Fruit fly (Drosophila melanogaster) whole organism, embryonic: ENCODE measurements around the gene stumps.

Source experiments
- Atf-2 ChIP-seq: fragments of 200-800 bp; sonication (Bioruptor generic); optimal IDR thresholded peaks from 2 replicates; lab custom pipeline; 2016; ENCODE audit warnings: missing biosample characterization, missing genetic modification characterization
- Atf6 ChIP-seq: fragments of 200-800 bp; sonication (Bioruptor generic); IDR thresholded peaks from 2 replicates; pipeline ENCODE4 v1.3.6; 2022; ENCODE audit warnings: missing biosample characterization, missing genetic modification characterization
- C15 ChIP-seq: fragments of 200-800 bp; sonication (Bioruptor generic); IDR thresholded peaks from 3 replicates; pipeline ENCODE4 v1.3.6; 2022; ENCODE audit warnings: missing biosample characterization, missing genetic modification characterization
- CG10209 ChIP-seq: fragments of 200-800 bp; sonication (Bioruptor generic); optimal IDR thresholded peaks from 3 replicates; lab custom pipeline; 2017; ENCODE audit warnings: missing biosample characterization, mild to moderate bottlenecking, missing genetic modification characterization, missing genetic modification reagents
- CG10431 ChIP-seq: fragments of 200-800 bp; sonication (Bioruptor generic); optimal IDR thresholded peaks from 3 replicates; lab custom pipeline; 2018; ENCODE audit warnings: missing biosample characterization, mild to moderate bottlenecking, missing genetic modification characterization
- CG11696 ChIP-seq: fragments of 200-800 bp; sonication (Bioruptor generic); IDR thresholded peaks from 2 replicates; pipeline ENCODE4 v1.3.6; 2022; ENCODE audit warnings: missing biosample characterization, missing genetic modification characterization
- CG12104 ChIP-seq: fragments of 200-800 bp; sonication (Bioruptor generic); optimal IDR thresholded peaks from 3 replicates; lab custom pipeline; 2016; ENCODE audit warnings: missing biosample characterization, missing genetic modification characterization
- CG12236 ChIP-seq: fragments of 200-800 bp; sonication (Bioruptor generic); optimal IDR thresholded peaks from 2 replicates; lab custom pipeline; 2016; ENCODE audit warnings: missing biosample characterization, missing genetic modification characterization
- CG12299 ChIP-seq: fragments of 200-800 bp; sonication (Bioruptor generic); optimal IDR thresholded peaks from 2 replicates; lab custom pipeline; 2018; ENCODE audit warnings: missing biosample characterization, mild to moderate bottlenecking, missing genetic modification characterization
- CG13775 ChIP-seq: fragments of 200-800 bp; sonication (Bioruptor generic); optimal IDR thresholded peaks from 3 replicates; lab custom pipeline; 2017; ENCODE audit warnings: missing biosample characterization, mild to moderate bottlenecking, missing genetic modification characterization
- CG15601 ChIP-seq: fragments of 200-800 bp; sonication (Bioruptor generic); optimal IDR thresholded peaks from 3 replicates; lab custom pipeline; 2019; ENCODE audit warnings: missing biosample characterization, mild to moderate bottlenecking, missing genetic modification characterization, moderate library complexity
- CG1602 ChIP-seq: fragments of 200-800 bp; sonication (Bioruptor generic); optimal IDR thresholded peaks from 3 replicates; lab custom pipeline; 2016; ENCODE audit warnings: missing biosample characterization, missing genetic modification characterization
- CG17568 ChIP-seq: fragments of 200-800 bp; sonication (Bioruptor generic); optimal IDR thresholded peaks from 2 replicates; lab custom pipeline; 2018; ENCODE audit warnings: missing biosample characterization, mild to moderate bottlenecking, missing genetic modification characterization, moderate library complexity
- CG31224 ChIP-seq: fragments of 200-800 bp; sonication (Bioruptor generic); IDR thresholded peaks from 2 replicates; pipeline ENCODE4 v1.3.6; 2022; ENCODE audit warnings: missing biosample characterization, missing genetic modification characterization
- CG34224 ChIP-seq: fragments of 200-800 bp; sonication (Bioruptor generic); IDR thresholded peaks from 3 replicates; pipeline ENCODE4 v1.3.6; 2022; ENCODE audit warnings: missing biosample characterization, missing genetic modification characterization; ENCODE audit not compliant: partially characterized antibody
- CG3847 ChIP-seq: fragments of 200-800 bp; sonication (Bioruptor generic); IDR thresholded peaks from 2 replicates; pipeline ENCODE4 v1.3.6; 2022; ENCODE audit warnings: missing biosample characterization, missing genetic modification characterization
- CG6791 ChIP-seq: fragments of 200-800 bp; sonication (Bioruptor generic); IDR thresholded peaks from 3 replicates; pipeline ENCODE4 v1.3.6; 2022; ENCODE audit warnings: missing biosample characterization, missing genetic modification characterization; ENCODE audit not compliant: partially characterized antibody
- CG8478 ChIP-seq: fragments of >200 bp; optimal IDR thresholded peaks from 2 replicates; lab custom pipeline; 2018
- CG9876 ChIP-seq: fragments of 200-800 bp; sonication (Bioruptor generic); optimal IDR thresholded peaks from 2 replicates; lab custom pipeline; 2016; ENCODE audit warnings: missing biosample characterization, missing genetic modification characterization
- Chrac-16 ChIP-seq: fragments of 200-800 bp; sonication (Bioruptor generic); optimal IDR thresholded peaks from 3 replicates; lab custom pipeline; 2016; ENCODE audit warnings: missing biosample characterization, missing genetic modification characterization
- D19A ChIP-seq: fragments of 200-800 bp; optimal IDR thresholded peaks from 3 replicates; lab custom pipeline; 2019; ENCODE audit warnings: missing biosample characterization, mild to moderate bottlenecking, missing genetic modification characterization, moderate library complexity
- Dek ChIP-seq: fragments of 200-800 bp; sonication (Bioruptor generic); optimal IDR thresholded peaks from 3 replicates; lab custom pipeline; 2019; ENCODE audit warnings: missing biosample characterization, mild to moderate bottlenecking, missing genetic modification characterization, moderate library complexity
- Doc3 ChIP-seq: fragments of 200-800 bp; sonication (Bioruptor generic); IDR thresholded peaks from 3 replicates; pipeline ENCODE4 v1.3.6; 2022; ENCODE audit warnings: missing biosample characterization, missing genetic modification characterization; ENCODE audit not compliant: partially characterized antibody
- Dp ChIP-seq: fragments of 200-800 bp; sonication (Bioruptor generic); optimal IDR thresholded peaks from 2 replicates; lab custom pipeline; 2018; ENCODE audit warnings: missing biosample characterization, mild to moderate bottlenecking, missing genetic modification characterization, moderate library complexity
- Ets97D ChIP-seq: fragments of 200-800 bp; sonication (Bioruptor generic); optimal IDR thresholded peaks from 3 replicates; lab custom pipeline; 2016; ENCODE audit warnings: missing biosample characterization, missing genetic modification characterization
- Gug ChIP-seq: fragments of 200-800 bp; sonication (Bioruptor generic); IDR thresholded peaks from 4 replicates; pipeline ENCODE4 v1.3.6; 2022; ENCODE audit warnings: missing biosample characterization, missing genetic modification characterization
- Hand ChIP-seq: fragments of 200-800 bp; sonication (Bioruptor generic); optimal IDR thresholded peaks from 2 replicates; lab custom pipeline; 2017; ENCODE audit warnings: mild to moderate bottlenecking, missing biosample characterization, missing genetic modification reagents, missing genetic modification characterization
- Hr51 ChIP-seq, 2 experiments: fragments of 200-800 bp; sonication (Bioruptor generic); optimal IDR thresholded peaks; 2 replicates in 1 of 2; 3 replicates in 1 of 2; lab custom pipeline; 2016 to 2018; ENCODE audit warnings: missing biosample characterization in 2 of 2, missing genetic modification characterization in 2 of 2, mild to moderate bottlenecking in 1 of 2, moderate library complexity in 1 of 2
- Lim3 ChIP-seq: fragments of 200-800 bp; sonication (Bioruptor generic); IDR thresholded peaks from 2 replicates; pipeline ENCODE4 v1.3.6; 2022; ENCODE audit warnings: missing biosample characterization, missing genetic modification characterization
- Myb ChIP-seq: fragments of 200-800 bp; sonication (Bioruptor generic); optimal IDR thresholded peaks from 2 replicates; lab custom pipeline; 2016; ENCODE audit warnings: missing biosample characterization, missing genetic modification characterization
- Opbp ChIP-seq: fragments of 200-800 bp; sonication (Bioruptor generic); IDR thresholded peaks from 3 replicates; pipeline ENCODE4 v1.3.6; 2022; ENCODE audit warnings: missing biosample characterization, missing genetic modification characterization; ENCODE audit not compliant: partially characterized antibody
- Rx ChIP-seq: fragments of 200-800 bp; sonication (Bioruptor generic); IDR thresholded peaks from 2 replicates; pipeline ENCODE4 v1.3.6; 2022; ENCODE audit warnings: missing biosample characterization, missing genetic modification characterization
- Six4 ChIP-seq: fragments of 200-800 bp; sonication (Bioruptor generic); optimal IDR thresholded peaks from 2 replicates; lab custom pipeline; 2016; ENCODE audit warnings: missing biosample characterization, missing genetic modification characterization
- Sry-δ ChIP-seq: fragments of 200-800 bp; sonication (Bioruptor generic); optimal IDR thresholded peaks from 2 replicates; lab custom pipeline; 2016; ENCODE audit warnings: missing biosample characterization, missing genetic modification characterization
- Stat92E ChIP-seq, 3 experiments: fragments of >200 bp in 2 of 3; fragments of 200-800 bp in 1 of 3; sonication (Bioruptor generic) in 1 of 3; optimal IDR thresholded peaks; 2 replicates each; lab custom pipeline; 2017 to 2019; ENCODE audit warnings: missing biosample characterization in 3 of 3, missing genetic modification characterization in 3 of 3, mild to moderate bottlenecking in 1 of 3, moderate library complexity in 1 of 3
- br ChIP-seq: fragments of >200 bp; optimal IDR thresholded peaks from 2 replicates; lab custom pipeline; 2017
- corto ChIP-seq: fragments of 200-800 bp; sonication (Bioruptor generic); optimal IDR thresholded peaks from 2 replicates; lab custom pipeline; 2016; ENCODE audit warnings: missing biosample characterization, mild to moderate bottlenecking, missing genetic modification characterization, moderate library complexity
- dan ChIP-seq: fragments of 200-800 bp; sonication (Bioruptor generic); IDR thresholded peaks from 2 replicates; pipeline ENCODE4 v1.3.6; 2022; ENCODE audit warnings: missing biosample characterization, missing genetic modification characterization
- fd64A ChIP-seq: fragments of 200-800 bp; sonication (Bioruptor generic); optimal IDR thresholded peaks from 3 replicates; lab custom pipeline; 2018; ENCODE audit warnings: missing biosample characterization, mild to moderate bottlenecking, missing genetic modification characterization
- h ChIP-seq: fragments of >200 bp; optimal IDR thresholded peaks from 2 replicates; lab custom pipeline; 2017
- jigr1 ChIP-seq: fragments of 200-800 bp; sonication (Bioruptor generic); IDR thresholded peaks from 3 replicates; pipeline ENCODE4 v1.3.6; 2022; ENCODE audit warnings: missing biosample characterization, missing genetic modification characterization
- pita ChIP-seq: fragments of 200-800 bp; sonication (Bioruptor generic); optimal IDR thresholded peaks from 2 replicates; lab custom pipeline; 2017; ENCODE audit warnings: missing biosample characterization, mild to moderate bottlenecking, missing genetic modification characterization
- pzg ChIP-seq: fragments of 200-800 bp; sonication (Bioruptor generic); optimal IDR thresholded peaks from 3 replicates; lab custom pipeline; 2018; ENCODE audit warnings: missing biosample characterization, mild to moderate bottlenecking, missing genetic modification characterization, moderate library complexity
- rib ChIP-seq: fragments of 200-800 bp; sonication (Bioruptor generic); IDR thresholded peaks from 2 replicates; pipeline ENCODE4 v1.3.6; 2022; ENCODE audit warnings: missing biosample characterization, missing genetic modification characterization
- ro ChIP-seq: fragments of 200-800 bp; sonication (Bioruptor generic); IDR thresholded peaks from 2 replicates; pipeline ENCODE4 v1.3.6; 2022; ENCODE audit warnings: missing biosample characterization, missing genetic modification characterization
- row ChIP-seq: fragments of 200-800 bp; sonication (Bioruptor generic); IDR thresholded peaks from 3 replicates; pipeline ENCODE4 v1.3.6; 2022; ENCODE audit warnings: missing biosample characterization, missing genetic modification characterization
- slou ChIP-seq: fragments of 200-800 bp; sonication (Bioruptor generic); optimal IDR thresholded peaks from 3 replicates; lab custom pipeline; 2016; ENCODE audit warnings: missing biosample characterization, missing genetic modification characterization
- slp2 ChIP-seq: fragments of 200-800 bp; sonication (Bioruptor generic); optimal IDR thresholded peaks from 2 replicates; lab custom pipeline; 2016; ENCODE audit warnings: missing biosample characterization, missing genetic modification characterization
- trh ChIP-seq: fragments of 200-800 bp; sonication (Bioruptor generic); optimal IDR thresholded peaks from 2 replicates; lab custom pipeline; 2016; ENCODE audit warnings: missing biosample characterization, missing genetic modification characterization
- ttk ChIP-seq: fragments of 200-800 bp; sonication (Bioruptor generic); IDR thresholded peaks from 2 replicates; pipeline ENCODE4 v2.1.2; 2022; ENCODE audit warnings: missing biosample characterization, missing genetic modification characterization

stumps gene

dm6 chr3R:14590753-14591535 is 13.9 kb downstream of the stumps start (continued):
- peak; percentile 93 for TF ChIP-seq D19A
- no peak for TF ChIP-seq Sry-δ (GFP tag; lab: Kevin White, UChicago)
- TF ChIP-seq CG13775, result peak; percentile 93
- peak; percentile 86 for TF ChIP-seq Chrac-16 (GFP tag; lab: Kevin White, UChicago)
- TF ChIP-seq jigr1, result peak; percentile 55; the same call in 1 of the 3 replicates
- no peak for TF ChIP-seq Dp (GFP tag; lab: Kevin White, UChicago)
- no peak for TF ChIP-seq CG12236 (GFP tag; lab: Kevin White, UChicago)
- TF ChIP-seq Opbp (GFP tag; lab: Robert Waterston, UW), result no peak
- peak; percentile 46; the same call in 1 of the 2 replicates for TF ChIP-seq Atf6 (GFP tag; lab: Robert Waterston, UW)
- TF ChIP-seq Six4 (GFP tag; lab: Kevin White, UChicago), result peak; percentile 80
- TF ChIP-seq CG6791 (GFP tag; lab: Robert Waterston, UW), result no peak
- TF ChIP-seq CG10209 (GFP tag; lab: Kevin White, UChicago), result peak; percentile 88
- peak; percentile 44; the same call in 1 of the 4 replicates for TF ChIP-seq Gug
- TF ChIP-seq dan (GFP tag; lab: Robert Waterston, UW), result peak; percentile 73
- TF ChIP-seq CG8478 (lab: Kevin White, UChicago), result no peak
- peak; percentile 55 for TF ChIP-seq CG12299 (tag; lab: Kevin White, UChicago)
- TF ChIP-seq slp2 (GFP tag; lab: Kevin White, UChicago), result peak; percentile 6
- TF ChIP-seq pita, result no peak
- TF ChIP-seq fd64A (GFP tag; lab: Kevin White, UChicago), result no peak
- TF ChIP-seq CG11696 (GFP tag; lab: Robert Waterston, UW), result no peak; the same call in 1 of the 2 replicates
- TF ChIP-seq CG9876 (GFP tag; lab: Kevin White, UChicago), result no peak
- TF ChIP-seq Doc3, result no peak
- TF ChIP-seq C15, result no peak
- peak; percentile 47 for TF ChIP-seq CG3847 (GFP tag; lab: Robert Waterston, UW)
- TF ChIP-seq br, result no peak
- TF ChIP-seq ttk (GFP tag; lab: Robert Waterston, UW), result peak; percentile 65; the same call in 1 of the 2 replicates
- peak; percentile 64 for TF ChIP-seq trh (GFP tag; lab: Kevin White, UChicago)
- TF ChIP-seq Rx (GFP tag; lab: Robert Waterston, UW), result no peak
- peak; percentile 85 for TF ChIP-seq CG12104 (GFP tag; lab: Kevin White, UChicago)
- no peak for TF ChIP-seq corto (GFP tag; lab: Kevin White, UChicago)
- no peak for TF ChIP-seq Lim3 (GFP tag; lab: Robert Waterston, UW)
- TF ChIP-seq row (GFP tag; lab: Robert Waterston, UW), result peak; percentile 82
- peak; percentile 69 for TF ChIP-seq CG10431 (GFP tag; lab: Kevin White, UChicago)
- peak; percentile 50 for TF ChIP-seq CG17568
- TF ChIP-seq pzg (GFP tag; lab: Kevin White, UChicago), result no peak
- no peak for TF ChIP-seq CG34224
- no peak for TF ChIP-seq Myb (GFP tag; lab: Kevin White, UChicago)
- peak in 1 of 3 experiments; percentile 92 for TF ChIP-seq Stat92E (GFP tag; optimal IDR thresholded peaks at IDR 0.05; lab: Kevin White, UChicago)
- no peak for TF ChIP-seq Ets97D
- TF ChIP-seq Atf-2 (GFP tag; lab: Kevin White, UChicago), result peak; percentile 45
- TF ChIP-seq rib, result no peak
- peak; percentile 19 for TF ChIP-seq Dek (tag; lab: Kevin White, UChicago)
- peak; percentile 92 for TF ChIP-seq CG1602 (GFP tag; lab: Kevin White, UChicago)
- peak; percentile 4 for TF ChIP-seq slou (GFP tag; lab: Kevin White, UChicago)
- TF ChIP-seq Hr51 (GFP tag; optimal IDR thresholded peaks at IDR 0.05; lab: Kevin White, UChicago), result peak in 1 of 2 experiments; percentile 82
- peak; percentile 34; the same call in 1 of the 2 replicates for TF ChIP-seq CG31224 (GFP tag; lab: Robert Waterston, UW)
- TF ChIP-seq ro, result peak; percentile 70; the same call in 1 of the 2 replicates
- TF ChIP-seq Hand, result peak; percentile 12
- peak; percentile 94 for TF ChIP-seq CG15601 (tag; lab: Kevin White, UChicago)
- no peak for TF ChIP-seq h (lab: Kevin White, UChicago)
